Worm (Caenorhabditis elegans): ENCODE data around the gene Y57E12B.1.

- no peak for TF ChIP-seq him-1 (tag; optimal IDR thresholded peaks at IDR 0.05)
- no peak for TF ChIP-seq W03F9.2 (tag; optimal IDR thresholded peaks at IDR 0.05)
Measured at ce11 chrV:6935878-6936277, 12.4 kb upstream of the Y57E12B.1 start, which contains the start of gene Y57E12B.10.

Measured in whole organism, L4/young adult.